Worm (Caenorhabditis elegans) whole organism, L3 larva: Measurements from ENCODE around the gene C39B10.7.

Experiments used
- ceh-16 ChIP-seq: sonication (generic microtip); optimal IDR thresholded peaks from 2 replicates; lab custom pipeline; 2017; ENCODE audit warnings: missing biosample characterization, missing genetic modification characterization
- egl-27 ChIP-seq: sonication (generic microtip); optimal IDR thresholded peaks from 4 replicates; lab custom pipeline; 2017; ENCODE audit warnings: missing biosample characterization, missing genetic modification reagents, missing genetic modification characterization
- nhr-77 ChIP-seq: fragments of 150-350 bp; optimal IDR thresholded peaks from 2 replicates; lab custom pipeline; 2014; ENCODE audit warnings: missing biosample characterization, missing genetic modification characterization
- pha-4 ChIP-seq: fragments of 150-350 bp; optimal IDR thresholded peaks from 2 replicates; lab custom pipeline; 2014; ENCODE audit warnings: missing biosample characterization, missing genetic modification reagents, missing genetic modification characterization
- snpc-4 ChIP-seq: fragments of 150-350 bp; optimal IDR thresholded peaks from 2 replicates; lab custom pipeline; 2014; ENCODE audit warnings: missing biosample characterization, missing genetic modification characterization
- tbx-2 ChIP-seq: sonication (generic microtip); optimal IDR thresholded peaks from 2 replicates; lab custom pipeline; 2016; ENCODE audit warnings: mild to moderate bottlenecking, missing genetic modification characterization, missing compliant biosample characterization
- zag-1 ChIP-seq: fragments of 150-350 bp; optimal IDR thresholded peaks from 2 replicates; lab custom pipeline; 2014; ENCODE audit warnings: missing biosample characterization, missing genetic modification characterization
- ztf-11 ChIP-seq: fragments of 150-350 bp; optimal IDR thresholded peaks from 2 replicates; lab custom pipeline; 2014; ENCODE audit warnings: missing biosample characterization, missing genetic modification characterization

DNA sequence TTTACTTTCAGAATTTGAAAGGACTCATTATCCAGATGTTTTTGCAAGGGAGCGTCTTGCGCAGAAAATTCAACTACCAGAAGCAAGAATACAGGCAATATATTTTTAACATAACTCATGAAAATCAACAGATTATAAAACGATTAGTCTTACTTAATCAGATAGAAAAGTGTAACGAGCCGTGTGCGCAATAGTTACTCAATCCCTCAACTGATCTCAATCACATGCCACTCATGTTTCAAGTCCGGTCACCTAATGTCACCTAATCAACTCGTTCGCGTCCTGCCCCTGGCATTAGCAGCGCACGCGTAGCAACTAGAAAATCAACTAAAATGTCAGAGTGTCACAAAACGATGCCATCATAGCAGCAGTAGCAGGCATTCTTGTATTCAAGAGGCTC lies 39.9 kb downstream of the C39B10.7 start:
- TF ChIP-seq zag-1 (tag; lab: Kevin White, UChicago) = no peak
- TF ChIP-seq tbx-2 (tag; lab: Kevin White, UChicago) = no peak
- TF ChIP-seq pha-4 (tag; lab: Kevin White, UChicago) = no peak
- TF ChIP-seq snpc-4 (tag; lab: Kevin White, UChicago) = no peak
- TF ChIP-seq ztf-11 = no peak
- TF ChIP-seq nhr-77 (tag; lab: Kevin White, UChicago) = no peak
- TF ChIP-seq egl-27 (tag; lab: Kevin White, UChicago) = no peak
- no peak for TF ChIP-seq ceh-16 (tag; lab: Kevin White, UChicago)
